Worm (Caenorhabditis elegans): Measurements from ENCODE around the gene T07F12.4.
A peak's percentile ranks its signal among the peaks of the same experiment; 100 is the strongest.

The T07F12.4 gene

ce11 chrX:4869627-4870026 is 31.0 kb downstream of the T07F12.4 start:
- TF ChIP-seq ceh-8 (GFP tag; optimal IDR thresholded peaks at IDR 0.05) (peak; percentile 23), efl-1 (optimal IDR thresholded peaks at IDR 0.05) (no peak), efl-1 (GFP tag; optimal IDR thresholded peaks at IDR 0.05 in 1 of 2) (peak in 1 of 2 experiments; percentile 24), nhr-47 (tag; optimal IDR thresholded peaks at IDR 0.05) (no peak), lin-14 (GFP tag; optimal IDR thresholded peaks at IDR 0.05) (peak; percentile 27)

ce11 chrX:4865798-4866197 is 34.8 kb downstream of the T07F12.4 start, which contains the start of gene ntc-1:
TSS of gene ntc-1 (plus strand) at chrX:4866098.
- TF ChIP-seq xbp-1 (tag; optimal IDR thresholded peaks at IDR 0.05) (no peak), dsc-1 (tag; optimal IDR thresholded peaks at IDR 0.05) (peak; percentile 57)

DNA sequence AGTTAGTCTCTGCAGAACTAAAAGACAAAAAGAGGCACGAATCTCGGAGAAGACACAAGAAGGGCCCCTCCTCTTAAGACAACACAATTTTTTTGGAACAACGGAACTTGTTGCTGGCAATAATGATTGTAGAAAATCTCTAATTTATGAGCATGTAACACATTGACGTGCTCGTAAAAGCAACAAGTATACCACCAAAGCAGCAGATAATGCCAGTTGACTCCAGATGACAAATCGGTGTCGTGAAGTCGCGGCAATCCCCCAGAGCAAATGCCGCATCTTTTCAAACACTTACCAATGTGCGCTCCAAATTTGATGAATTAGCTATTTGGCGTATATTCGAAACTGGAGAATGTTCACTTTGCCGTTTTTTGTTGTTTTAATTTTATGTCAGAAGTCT is 36.4 kb downstream of the T07F12.4 start:
- TF ChIP-seq egl-27 (tag; optimal IDR thresholded peaks at IDR 0.05) (no peak), swsn-7 (tag; optimal IDR thresholded peaks at IDR 0.05) (no peak), C34B4.2 (tag; optimal IDR thresholded peaks at IDR 0.05) (no peak), xbp-1 (tag; optimal IDR thresholded peaks at IDR 0.05) (no peak), lin-35 (GFP tag; optimal IDR thresholded peaks at IDR 0.05) (no peak), fos-1 (tag; optimal IDR thresholded peaks at IDR 0.05) (no peak), pag-3 (tag; optimal IDR thresholded peaks at IDR 0.05; ENCODE audit: borderline replicate concordance, insufficient read depth) (no peak), jun-1 (tag; optimal IDR thresholded peaks at IDR 0.05) (no peak), lir-3 (tag; optimal IDR thresholded peaks at IDR 0.05; ENCODE audit: poor library complexity) (no peak), ets-5 (GFP tag; IDR thresholded peaks at IDR 0.05) (no peak), hpl-2 (GFP tag; optimal IDR thresholded peaks at IDR 0.05) (no peak), sup-37 (GFP tag; optimal IDR thresholded peaks at IDR 0.05) (no peak)

ce11 chrX:4862062-4862461 is 38.6 kb downstream of the T07F12.4 start:
- TF ChIP-seq nhr-237 (tag; optimal IDR thresholded peaks at IDR 0.05) = no peak
- no peak for TF ChIP-seq skn-1 (tag; optimal IDR thresholded peaks at IDR 0.05)
- no peak for TF ChIP-seq F16B12.6 (tag; optimal IDR thresholded peaks at IDR 0.05)
- TF ChIP-seq nhr-77 (tag; optimal IDR thresholded peaks at IDR 0.05) = no peak
- no peak for TF ChIP-seq C34B4.2 (tag; optimal IDR thresholded peaks at IDR 0.05)

DNA sequence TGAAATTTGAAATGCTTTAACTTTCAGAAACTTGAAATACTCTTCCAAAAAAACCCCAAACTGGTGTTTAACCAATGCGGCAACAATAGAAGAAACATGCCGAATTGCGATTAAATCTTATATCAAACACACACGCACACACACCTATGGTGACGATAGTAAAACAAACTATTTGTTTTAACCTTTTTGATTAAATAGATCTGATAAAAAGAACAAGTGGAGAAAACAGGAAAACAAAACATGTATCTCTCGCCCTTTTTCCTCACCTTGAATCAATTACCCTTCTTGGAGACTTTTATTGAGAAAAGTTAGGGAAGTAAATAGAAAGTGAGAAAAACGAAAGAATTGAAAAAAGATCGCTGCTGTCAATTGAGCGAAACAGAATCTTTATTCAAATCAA is 39.2 kb downstream of the T07F12.4 start:
- peak; percentile 21 for TF ChIP-seq nhr-90 (tag; optimal IDR thresholded peaks at IDR 0.05; ENCODE audit: poor library complexity)
- no peak for TF ChIP-seq nhr-47 (tag; optimal IDR thresholded peaks at IDR 0.05)
- TF ChIP-seq mep-1 (tag; optimal IDR thresholded peaks at IDR 0.05) = peak; percentile 42
- no peak for TF ChIP-seq dpl-1 (GFP tag; optimal IDR thresholded peaks at IDR 0.05)
- TF ChIP-seq nhr-20 (tag; optimal IDR thresholded peaks at IDR 0.05) = peak; percentile 27
- peak; percentile 84 for TF ChIP-seq nhr-85 (tag)
- TF ChIP-seq lsy-2 (tag; optimal IDR thresholded peaks at IDR 0.05) = peak in 1 of 2 experiments; percentile 16
- peak in 2 of 6 experiments; percentile 42 to 44 for TF ChIP-seq elt-3 (tag; optimal IDR thresholded peaks at IDR 0.05)
- peak; percentile 6 for TF ChIP-seq nhr-71 (tag; optimal IDR thresholded peaks at IDR 0.05)
- no peak for TF ChIP-seq aha-1 (tag; optimal IDR thresholded peaks at IDR 0.05)
- TF ChIP-seq snu-23 (GFP tag; optimal IDR thresholded peaks at IDR 0.05) = peak; percentile 0
- no peak for TF ChIP-seq irx-1 (tag; optimal IDR thresholded peaks at IDR 0.05)
- TF ChIP-seq blmp-1 (tag; optimal IDR thresholded peaks at IDR 0.05) = peak; percentile 86
- no peak for TF ChIP-seq mdl-1 (tag; optimal IDR thresholded peaks at IDR 0.05)
- no peak for TF ChIP-seq sup-37 (GFP tag; optimal IDR thresholded peaks at IDR 0.05)
- no peak for TF ChIP-seq lir-3 (tag; optimal IDR thresholded peaks at IDR 0.05; ENCODE audit: poor library complexity)
- no peak for TF ChIP-seq nhr-28 (tag; optimal IDR thresholded peaks at IDR 0.05)
- TF ChIP-seq tbx-2 (tag; optimal IDR thresholded peaks at IDR 0.05) = no peak
- TF ChIP-seq egl-13 (tag; optimal IDR thresholded peaks at IDR 0.05) = no peak
- peak; percentile 70 for TF ChIP-seq lin-14 (GFP tag; optimal IDR thresholded peaks at IDR 0.05)

Measured in whole organism, L1 larva.